Worm (Caenorhabditis elegans): Measurements from ENCODE around the gene apc-10.
A peak's percentile ranks its signal among the peaks of the same experiment; 100 is the strongest.

The apc-10 gene

ce11 chrV:10398431-10398830 lies 27.7 kb downstream of the apc-10 start, which contains the start of gene ugt-2:
TSS of gene ugt-2 (plus strand) at chrV:10398801.
- no peak for TF ChIP-seq ztf-4 (tag; optimal IDR thresholded peaks at IDR 0.05)
- no peak for TF ChIP-seq jun-1 (tag; optimal IDR thresholded peaks at IDR 0.05)
- no peak for TF ChIP-seq daf-12 (tag; optimal IDR thresholded peaks at IDR 0.05)
- TF ChIP-seq sea-2 (GFP tag; optimal IDR thresholded peaks at IDR 0.05) = no peak
- TF ChIP-seq pqm-1 (tag; optimal IDR thresholded peaks at IDR 0.05) = peak; percentile 60
- TF ChIP-seq ZK546.5 (tag; optimal IDR thresholded peaks at IDR 0.05) = no peak
- peak; percentile 9 for TF ChIP-seq pha-4 (tag; optimal IDR thresholded peaks at IDR 0.05)
- TF ChIP-seq elt-2 (tag; optimal IDR thresholded peaks at IDR 0.05) = peak; percentile 62

- no peak for TF ChIP-seq fos-1 (tag; optimal IDR thresholded peaks at IDR 0.05)
- TF ChIP-seq pqm-1 (tag; optimal IDR thresholded peaks at IDR 0.05) = peak; percentile 59
- no peak for TF ChIP-seq nhr-237 (tag; optimal IDR thresholded peaks at IDR 0.05)
- peak; percentile 53 for TF ChIP-seq elt-2 (tag; optimal IDR thresholded peaks at IDR 0.05)
Observed at ce11 chrV:10395173-10395766, 30.9 kb downstream of the apc-10 start, which contains the start of the genes col-151 and ugt-1. TSS of gene col-151 (minus strand) at chrV:10395223. TSS of gene ugt-1 (plus strand) at chrV:10395663.

ce11 chrV:10393708-10394107 lies 32.4 kb downstream of the apc-10 start:
- TF ChIP-seq sea-2 (GFP tag; optimal IDR thresholded peaks at IDR 0.05) (no peak), egl-27 (tag; optimal IDR thresholded peaks at IDR 0.05) (no peak), nhr-23 (tag; optimal IDR thresholded peaks at IDR 0.05) (no peak), ztf-4 (tag; optimal IDR thresholded peaks at IDR 0.05) (no peak)

ce11 chrV:10388318-10388717 lies 37.8 kb downstream of the apc-10 start, which contains the start of gene AC3.5:
TSS of gene AC3.5 (plus strand) at chrV:10388527.
- no peak for TF ChIP-seq ztf-11 (tag; optimal IDR thresholded peaks at IDR 0.05)
- TF ChIP-seq lin-39 (tag; optimal IDR thresholded peaks at IDR 0.05) = no peak
- TF ChIP-seq unc-39 (tag; optimal IDR thresholded peaks at IDR 0.05) = no peak
- no peak for TF ChIP-seq unc-62 (GFP tag; optimal IDR thresholded peaks at IDR 0.05)
- TF ChIP-seq nhr-43 (tag; optimal IDR thresholded peaks at IDR 0.05; ENCODE audit: poor library complexity, severe bottlenecking) = no peak
- TF ChIP-seq tbx-2 (tag; optimal IDR thresholded peaks at IDR 0.05) = no peak
- TF ChIP-seq ceh-9 (tag; optimal IDR thresholded peaks at IDR 0.05) = no peak
- TF ChIP-seq nhr-76 (tag; optimal IDR thresholded peaks at IDR 0.05) = no peak
- no peak for TF ChIP-seq mdl-1 (tag; optimal IDR thresholded peaks at IDR 0.05)
- TF ChIP-seq hmg-11 (tag; optimal IDR thresholded peaks at IDR 0.05) = no peak
- no peak for TF ChIP-seq egl-5 (tag; optimal IDR thresholded peaks at IDR 0.05)
- TF ChIP-seq fos-1 (tag; optimal IDR thresholded peaks at IDR 0.05) = no peak
- no peak for TF ChIP-seq elt-2 (tag; optimal IDR thresholded peaks at IDR 0.05)

ce11 chrV:10387412-10387811 lies 38.7 kb downstream of the apc-10 start:
- no peak for TF ChIP-seq nfya-1 (tag; optimal IDR thresholded peaks at IDR 0.05; ENCODE audit: insufficient read depth)
- no peak for TF ChIP-seq lin-15B (tag; optimal IDR thresholded peaks at IDR 0.05)
- peak; percentile 24 for TF ChIP-seq nhr-25 (tag; optimal IDR thresholded peaks at IDR 0.05)
- peak; percentile 24 for TF ChIP-seq nhr-23 (tag; optimal IDR thresholded peaks at IDR 0.05)
- TF ChIP-seq elt-3 (tag; optimal IDR thresholded peaks at IDR 0.05) = peak in 1 of 3 experiments; percentile 35
- TF ChIP-seq pqm-1 (tag; optimal IDR thresholded peaks at IDR 0.05) = no peak
- no peak for TF ChIP-seq ztf-11 (tag; optimal IDR thresholded peaks at IDR 0.05)
- TF ChIP-seq unc-39 (tag; optimal IDR thresholded peaks at IDR 0.05) = no peak
- TF ChIP-seq ceh-28 (tag; optimal IDR thresholded peaks at IDR 0.05) = no peak
- no peak for TF ChIP-seq lsy-12 (tag; optimal IDR thresholded peaks at IDR 0.05)

ce11 chrV:10383950-10384349 lies 42.2 kb downstream of the apc-10 start, which contains the start of gene spe-10:
TSS of gene spe-10 (plus strand) at chrV:10384250.
- no peak for TF ChIP-seq pha-4 (tag; optimal IDR thresholded peaks at IDR 0.05)
- TF ChIP-seq ztf-11 (tag; optimal IDR thresholded peaks at IDR 0.05) = no peak
- TF ChIP-seq egl-27 (tag; optimal IDR thresholded peaks at IDR 0.05) = no peak
- TF ChIP-seq zag-1 (tag; optimal IDR thresholded peaks at IDR 0.05) = no peak
- no peak for TF ChIP-seq R02D3.7 (tag; optimal IDR thresholded peaks at IDR 0.05)
- TF ChIP-seq nhr-237 (tag; optimal IDR thresholded peaks at IDR 0.05) = no peak
- TF ChIP-seq nhr-67 (tag; optimal IDR thresholded peaks at IDR 0.05) = no peak
- TF ChIP-seq elt-2 (tag; optimal IDR thresholded peaks at IDR 0.05) = no peak
- TF ChIP-seq eor-1 (tag; optimal IDR thresholded peaks at IDR 0.05) = no peak
- no peak for TF ChIP-seq ceh-28 (tag; optimal IDR thresholded peaks at IDR 0.05)
- no peak for TF ChIP-seq unc-62 (GFP tag; optimal IDR thresholded peaks at IDR 0.05)
- TF ChIP-seq ceh-82 (tag; optimal IDR thresholded peaks at IDR 0.05) = no peak
- no peak for TF ChIP-seq nhr-77 (tag; optimal IDR thresholded peaks at IDR 0.05)
- no peak for TF ChIP-seq elt-3 (tag; optimal IDR thresholded peaks at IDR 0.05)
- no peak for TF ChIP-seq nhr-43 (tag; optimal IDR thresholded peaks at IDR 0.05; ENCODE audit: poor library complexity, severe bottlenecking)
- TF ChIP-seq lin-39 (tag; optimal IDR thresholded peaks at IDR 0.05) = no peak
